Worm (Caenorhabditis elegans): ENCODE measurements around the gene Y39A1A.22.

Y39A1A.22 gene

DNA sequence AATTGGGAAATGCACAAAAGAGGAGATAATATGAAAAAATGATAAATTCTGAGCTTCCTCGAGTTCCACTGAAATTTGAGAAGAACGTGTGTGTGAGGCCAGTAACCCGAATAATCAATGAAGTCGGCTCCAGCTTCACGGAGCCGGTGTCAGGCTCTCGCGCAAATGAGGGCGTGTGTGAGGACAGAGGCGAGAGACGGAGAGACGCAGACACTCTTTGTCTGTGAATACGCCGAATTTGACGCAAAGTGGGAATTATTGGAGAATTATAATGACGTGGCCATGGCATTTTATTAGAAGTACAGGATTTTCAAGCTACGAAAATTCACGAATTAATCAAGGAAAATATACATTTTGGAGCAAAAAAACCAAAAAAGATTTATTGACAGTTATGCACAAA is 33.1 kb upstream of the Y39A1A.22 start (continued):
- TF ChIP-seq dpff-1 (tag; optimal IDR thresholded peaks at IDR 0.05) (no peak), F57A8.1 (GFP tag; optimal IDR thresholded peaks at IDR 0.05) (no peak), dox-1 (GFP tag; IDR thresholded peaks at IDR 0.05) (peak; percentile 51; the same call in 1 of the 2 replicates), madf-8 (GFP tag; conservative IDR thresholded peaks at IDR 0.05) (no peak), unc-130 (GFP tag; optimal IDR thresholded peaks at IDR 0.05) (no peak), attf-3 (GFP tag; conservative IDR thresholded peaks at IDR 0.05) (no peak), aptf-3 (GFP tag; IDR thresholded peaks at IDR 0.05) (no peak), aptf-2 (GFP tag; conservative IDR thresholded peaks at IDR 0.05) (no peak), athp-1 (tag; optimal IDR thresholded peaks at IDR 0.05) (no peak), let-607 (tag; optimal IDR thresholded peaks at IDR 0.05) (peak; percentile 65 to 80), rpc-1 (optimal IDR thresholded peaks at IDR 0.05) (no peak), rpc-1 (tag; optimal IDR thresholded peaks at IDR 0.05) (no peak), somi-1 (GFP tag; optimal IDR thresholded peaks at IDR 0.05) (no peak), tbx-9 (tag; optimal IDR thresholded peaks at IDR 0.05; ENCODE audit: borderline replicate concordance) (no peak), ceh-40 (GFP tag; IDR thresholded peaks at IDR 0.05) (no peak), hlh-26 (GFP tag; conservative IDR thresholded peaks at IDR 0.05) (no peak), D2030.7 (GFP tag; IDR thresholded peaks at IDR 0.05) (no peak), ztf-28 (GFP tag; IDR thresholded peaks at IDR 0.05) (no peak), madf-6 (GFP tag; IDR thresholded peaks at IDR 0.05) (peak; percentile 37), zim-3 (tag; optimal IDR thresholded peaks at IDR 0.05) (no peak), repo-1 (tag; optimal IDR thresholded peaks at IDR 0.05) (no peak), nfya-1 (tag; optimal IDR thresholded peaks at IDR 0.05; ENCODE audit: borderline replicate concordance, insufficient read depth) (no peak), Y53G8AR.9 (GFP tag; conservative IDR thresholded peaks at IDR 0.05) (0 out of 2 replicates have a peak, but pooled peaks have one; percentile 20), ztf-3 (GFP tag; optimal IDR thresholded peaks at IDR 0.05) (no peak), sdz-38 (tag; optimal IDR thresholded peaks at IDR 0.05) (no peak), C17E4.6 (GFP tag; IDR thresholded peaks at IDR 0.05) (no peak), snpc-1.3 (tag; optimal IDR thresholded peaks at IDR 0.05; ENCODE audit: insufficient read depth) (no peak), lin-26 (GFP tag; IDR thresholded peaks at IDR 0.05) (peak; percentile 76), snpc-4 (GFP tag; optimal IDR thresholded peaks at IDR 0.05) (no peak), snpc-4 (tag; optimal IDR thresholded peaks at IDR 0.05) (peak in 1 of 4 experiments; percentile 14), ceh-58 (GFP tag; IDR thresholded peaks at IDR 0.05) (no peak), ceh-91 (GFP tag; IDR thresholded peaks at IDR 0.05) (no peak), mxl-1 (tag; optimal IDR thresholded peaks at IDR 0.05) (no peak), Y56A3A.18 (GFP tag; IDR thresholded peaks at IDR 0.05) (no peak), fkh-3 (tag; optimal IDR thresholded peaks at IDR 0.05) (no peak), F55B11.4 (tag; optimal IDR thresholded peaks at IDR 0.05; ENCODE audit: borderline replicate concordance, insufficient read depth) (no peak), Y53F4B.3 (GFP tag; IDR thresholded peaks at IDR 0.05) (no peak), him-1 (tag; optimal IDR thresholded peaks at IDR 0.05) (no peak), lsy-27 (tag; optimal IDR thresholded peaks at IDR 0.05; ENCODE audit: borderline replicate concordance, insufficient read depth) (no peak), B0261.1 (tag; optimal IDR thresholded peaks at IDR 0.05) (no peak), F49E8.2 (tag; optimal IDR thresholded peaks at IDR 0.05; ENCODE audit: insufficient read depth) (no peak), nhr-120 (GFP tag; IDR thresholded peaks at IDR 0.05) (no peak), cebp-1 (GFP tag; IDR thresholded peaks at IDR 0.05) (no peak), cebp-1 (tag; optimal IDR thresholded peaks at IDR 0.05) (peak; percentile 48), F39B2.1 (GFP tag; IDR thresholded peaks at IDR 0.05) (no peak), B0019.2 (GFP tag; conservative IDR thresholded peaks at IDR 0.05) (no peak), sptf-2 (GFP tag; optimal IDR thresholded peaks at IDR 0.05) (no peak), F52B5.7 (tag; optimal IDR thresholded peaks at IDR 0.05) (no peak), tlf-1 (GFP tag; optimal IDR thresholded peaks at IDR 0.05) (no peak)
